Worm (Caenorhabditis elegans): ENCODE results near the gene nhr-96.

DNA sequence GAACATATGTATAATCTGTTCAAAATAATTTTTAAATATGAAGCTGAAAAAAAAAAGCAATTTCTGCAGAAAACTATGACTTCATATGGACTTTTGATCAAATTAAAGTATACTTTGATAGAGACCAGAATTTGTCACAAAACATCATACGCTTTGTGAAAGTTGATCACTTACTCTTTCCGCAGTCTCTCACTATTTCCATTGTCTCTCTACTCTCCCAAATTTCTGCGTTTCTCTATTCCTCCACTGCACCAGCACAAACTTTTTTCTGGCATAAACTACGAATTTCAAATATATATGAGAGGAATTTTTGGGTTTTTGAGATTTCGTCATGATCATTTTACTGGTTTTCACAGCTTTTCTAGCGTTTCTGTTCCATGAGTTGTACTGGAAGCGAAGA, 2.6 kb downstream of the nhr-96 start, which contains the start of gene cyp-33C4:
- TF ChIP-seq him-1 (tag; optimal IDR thresholded peaks at IDR 0.05) (no peak), dao-5 (tag; optimal IDR thresholded peaks at IDR 0.05) (no peak), W03F9.2 (tag; optimal IDR thresholded peaks at IDR 0.05) (no peak)
